Worm (Caenorhabditis elegans) whole organism, young adult: ENCODE data around the gene dph-2.

Experiments
- B0336.3 ChIP-seq: fragments of 200-800 bp; sonication (Bioruptor generic); IDR thresholded peaks from 2 replicates; pipeline ENCODE4 v1.3.6; 2022; ENCODE audit warnings: missing genetic modification characterization, missing compliant biosample characterization
- D2030.7 ChIP-seq: fragments of 200-800 bp; sonication (Bioruptor generic); IDR thresholded peaks from 2 replicates; pipeline ENCODE4 v1.3.6; 2022; ENCODE audit warnings: missing genetic modification reagents, missing genetic modification characterization, missing compliant biosample characterization
- F33H1.4 ChIP-seq: fragments of 200-800 bp; sonication (Bioruptor generic); IDR thresholded peaks from 2 replicates; pipeline ENCODE4 v1.3.6; 2022; ENCODE audit warnings: missing genetic modification reagents, missing genetic modification characterization, missing compliant biosample characterization
- K11D2.4 ChIP-seq: fragments of 200-800 bp; sonication (Bioruptor generic); IDR thresholded peaks from 2 replicates; pipeline ENCODE4 v1.3.6; 2022; ENCODE audit warnings: missing genetic modification reagents, missing genetic modification characterization, missing compliant biosample characterization
- K12H6.12 ChIP-seq: fragments of 200-800 bp; sonication (Bioruptor generic); optimal IDR thresholded peaks from 2 replicates; lab custom pipeline; 2018; ENCODE audit warnings: mild to moderate bottlenecking, missing genetic modification characterization, missing compliant biosample characterization
- T07F8.4 ChIP-seq: sonication (generic microtip); optimal IDR thresholded peaks from 2 replicates; lab custom pipeline; 2016; ENCODE audit warnings: mild to moderate bottlenecking, missing genetic modification characterization, moderate library complexity, missing compliant biosample characterization
- T26A5.8 ChIP-seq: sonication (generic microtip); optimal IDR thresholded peaks from 2 replicates; lab custom pipeline; 2016; ENCODE audit warnings: missing genetic modification characterization, missing compliant biosample characterization
- Y53G8AR.9 ChIP-seq: fragments of 200-800 bp; sonication (Bioruptor generic); conservative IDR thresholded peaks from 2 replicates; pipeline ENCODE4 v1.3.6; 2022; ENCODE audit warnings: missing genetic modification reagents, missing genetic modification characterization, missing compliant biosample characterization
- ama-1 ChIP-seq, 3 experiments: fragments of 150-350 bp in 1 of 3; sonication (generic microtip) in 2 of 3; optimal IDR thresholded peaks; 2 replicates each; lab custom pipeline; 2014 to 2018; ENCODE audit warnings: missing biosample characterization in 2 of 3, missing genetic modification characterization in 2 of 3, missing genetic modification reagents in 2 of 3
- atf-7 ChIP-seq: sonication (generic microtip); optimal IDR thresholded peaks from 2 replicates; lab custom pipeline; 2017; ENCODE audit warnings: mild to moderate bottlenecking, missing genetic modification characterization, missing compliant biosample characterization
- cebp-1 ChIP-seq, 2 experiments: fragments of 200-800 bp in 1 of 2; sonication (Bioruptor generic) in 1 of 2; sonication (generic microtip) in 1 of 2; IDR thresholded peaks in 1 of 2; optimal IDR thresholded peaks in 1 of 2; 2 replicates each; pipeline versions ENCODE4 v1.3.6 to Lab custom; 2017 to 2022; ENCODE audit warnings: missing compliant biosample characterization in 2 of 2, missing genetic modification characterization in 2 of 2, mild to moderate bottlenecking in 1 of 2, missing genetic modification reagents in 1 of 2, moderate library complexity in 1 of 2
- ceh-100 ChIP-seq: fragments of 200-800 bp; sonication (Bioruptor generic); IDR thresholded peaks from 2 replicates; pipeline ENCODE4 v1.3.6; 2022; ENCODE audit warnings: missing genetic modification reagents, missing genetic modification characterization, missing compliant biosample characterization
- ceh-27 ChIP-seq: fragments of 200-800 bp; sonication (Bioruptor generic); optimal IDR thresholded peaks from 2 replicates; lab custom pipeline; 2018; ENCODE audit warnings: mild to moderate bottlenecking, missing genetic modification characterization, moderate library complexity, missing compliant biosample characterization
- chd-7 ChIP-seq: sonication (generic microtip); optimal IDR thresholded peaks from 2 replicates; lab custom pipeline; 2016; ENCODE audit warnings: mild to moderate bottlenecking, missing genetic modification characterization, moderate library complexity, missing compliant biosample characterization
- dpl-1 ChIP-seq: fragments of 150-350 bp; optimal IDR thresholded peaks from 2 replicates; lab custom pipeline; 2014; ENCODE audit warnings: missing biosample characterization, missing genetic modification reagents, missing genetic modification characterization
- egl-18 ChIP-seq: fragments of 200-800 bp; sonication (Bioruptor generic); IDR thresholded peaks from 2 replicates; pipeline ENCODE4 v1.3.6; 2022; ENCODE audit warnings: missing genetic modification reagents, missing genetic modification characterization, missing compliant biosample characterization
- egrh-3 ChIP-seq: fragments of 200-800 bp; sonication (Bioruptor generic); IDR thresholded peaks from 2 replicates; pipeline ENCODE4 v1.3.6; 2022; ENCODE audit warnings: missing genetic modification reagents, missing genetic modification characterization, missing compliant biosample characterization
- ets-4 ChIP-seq: fragments of 200-800 bp; sonication (Bioruptor generic); optimal IDR thresholded peaks from 2 replicates; lab custom pipeline; 2018; ENCODE audit warnings: mild to moderate bottlenecking, missing genetic modification characterization, missing compliant biosample characterization
- fkh-3 ChIP-seq: sonication (generic microtip); optimal IDR thresholded peaks from 2 replicates; lab custom pipeline; 2016; ENCODE audit warnings: mild to moderate bottlenecking, missing genetic modification characterization, missing compliant biosample characterization
- gei-17 ChIP-seq: fragments of 200-800 bp; sonication (Bioruptor generic); optimal IDR thresholded peaks from 2 replicates; lab custom pipeline; 2018; ENCODE audit warnings: mild to moderate bottlenecking, missing genetic modification characterization, missing compliant biosample characterization
- him-1 ChIP-seq: sonication (generic microtip); optimal IDR thresholded peaks from 2 replicates; lab custom pipeline; 2016; ENCODE audit warnings: missing genotype, missing genetic modification reagents, missing genetic modification characterization, missing compliant biosample characterization
- hlh-26 ChIP-seq: fragments of 200-800 bp; sonication (Bioruptor generic); conservative IDR thresholded peaks from 2 replicates; pipeline ENCODE4 v1.3.6; 2022; ENCODE audit warnings: missing genetic modification reagents, missing genetic modification characterization, missing compliant biosample characterization
- hmg-1.2 ChIP-seq: fragments of 200-800 bp; sonication (Bioruptor generic); IDR thresholded peaks from 2 replicates; pipeline ENCODE4 v1.3.6; 2022; ENCODE audit warnings: missing genetic modification reagents, missing genetic modification characterization, missing compliant biosample characterization
- hmg-20 ChIP-seq: fragments of 200-800 bp; sonication (Bioruptor generic); IDR thresholded peaks from 2 replicates; pipeline ENCODE4 v1.3.6; 2022; ENCODE audit warnings: missing genetic modification reagents, missing genetic modification characterization, missing compliant biosample characterization
- lag-1 ChIP-seq: fragments of 200-800 bp; sonication (Bioruptor generic); IDR thresholded peaks from 2 replicates; pipeline ENCODE4 v1.3.6; 2022; ENCODE audit warnings: missing genetic modification reagents, missing genetic modification characterization, missing compliant biosample characterization
- let-607 ChIP-seq, 2 experiments: fragments of 200-800 bp in 1 of 2; sonication (Bioruptor generic) in 1 of 2; sonication (generic microtip) in 1 of 2; optimal IDR thresholded peaks; 2 replicates each; lab custom pipeline; 2016 to 2018; ENCODE audit warnings: mild to moderate bottlenecking in 2 of 2, missing compliant biosample characterization in 2 of 2, missing genetic modification characterization in 2 of 2, moderate library complexity in 2 of 2, missing genotype in 1 of 2
- lsy-27 ChIP-seq: sonication (generic microtip); optimal IDR thresholded peaks from 2 replicates; lab custom pipeline; 2017; ENCODE audit warnings: missing genetic modification characterization, mild to moderate bottlenecking, missing compliant biosample characterization, antibody characterized with exemption, missing genotype, borderline replicate concordance; ENCODE audit not compliant: insufficient read depth
- mes-4 ChIP-seq: sonication (generic microtip); optimal IDR thresholded peaks from 2 replicates; lab custom pipeline; 2016; ENCODE audit warnings: missing genotype, missing genetic modification characterization, missing compliant biosample characterization
- mxl-1 ChIP-seq: sonication (generic microtip); optimal IDR thresholded peaks from 2 replicates; lab custom pipeline; 2016; ENCODE audit warnings: missing genetic modification characterization, missing compliant biosample characterization
- nhr-90 ChIP-seq: sonication (generic microtip); optimal IDR thresholded peaks from 2 replicates; lab custom pipeline; 2016; ENCODE audit warnings: missing genotype, mild to moderate bottlenecking, missing genetic modification characterization, missing compliant biosample characterization
- pbrm-1 ChIP-seq: fragments of 200-800 bp; sonication (Bioruptor generic); IDR thresholded peaks from 2 replicates; pipeline ENCODE4 v1.3.6; 2022; ENCODE audit warnings: missing genetic modification reagents, missing genetic modification characterization, missing compliant biosample characterization
- pha-4 ChIP-seq: fragments of 150-350 bp; sonication (generic microtip); optimal IDR thresholded peaks from 2 replicates; lab custom pipeline; 2014; ENCODE audit warnings: missing biosample characterization, missing genetic modification reagents, missing genetic modification characterization
- repo-1 ChIP-seq: sonication (generic microtip); optimal IDR thresholded peaks from 2 replicates; lab custom pipeline; 2017; ENCODE audit warnings: mild to moderate bottlenecking, missing genetic modification characterization, missing compliant biosample characterization
- rpc-1 ChIP-seq, 2 experiments: fragments of 150-350 bp in 1 of 2; sonication (generic microtip) in 1 of 2; optimal IDR thresholded peaks; 2 replicates each; lab custom pipeline; 2014 to 2018; ENCODE audit warnings: missing biosample characterization in 1 of 2, missing genetic modification characterization in 1 of 2, missing genetic modification reagents in 1 of 2, missing genotype in 1 of 2
- sdz-38 ChIP-seq: sonication (generic microtip); optimal IDR thresholded peaks from 2 replicates; lab custom pipeline; 2016; ENCODE audit warnings: missing genotype, missing genetic modification characterization, missing compliant biosample characterization
- sea-2 ChIP-seq: fragments of 200-800 bp; sonication (Bioruptor generic); IDR thresholded peaks from 2 replicates; pipeline ENCODE4 v1.3.6; 2022; ENCODE audit warnings: missing genetic modification characterization, missing compliant biosample characterization
- somi-1 ChIP-seq: fragments of 200-800 bp; sonication (Bioruptor generic); optimal IDR thresholded peaks from 2 replicates; lab custom pipeline; 2018; ENCODE audit warnings: mild to moderate bottlenecking, missing genetic modification characterization, missing compliant biosample characterization
- unc-62 ChIP-seq: fragments of 150-350 bp; optimal IDR thresholded peaks from 2 replicates; lab custom pipeline; 2014; ENCODE audit warnings: missing biosample characterization, missing genetic modification reagents, missing genetic modification characterization
- ztf-22 ChIP-seq: fragments of 200-800 bp; sonication (Bioruptor generic); optimal IDR thresholded peaks from 2 replicates; lab custom pipeline; 2018; ENCODE audit warnings: mild to moderate bottlenecking, missing genetic modification characterization, moderate library complexity, missing compliant biosample characterization
- ztf-28 ChIP-seq: fragments of 200-800 bp; sonication (Bioruptor generic); IDR thresholded peaks from 2 replicates; pipeline ENCODE4 v1.3.6; 2022; ENCODE audit warnings: missing genetic modification reagents, missing genetic modification characterization, missing compliant biosample characterization
- ztf-3 ChIP-seq: fragments of 200-800 bp; sonication (Bioruptor generic); optimal IDR thresholded peaks from 2 replicates; lab custom pipeline; 2018; ENCODE audit warnings: mild to moderate bottlenecking, missing genetic modification characterization, missing compliant biosample characterization

Gene dph-2

ce11 chrII:10684954-10685353 lies 29.1 kb downstream of the dph-2 start (continued):
- TF ChIP-seq K11D2.4, result no peak
- no peak for TF ChIP-seq gei-17
- no peak for TF ChIP-seq ztf-3 (GFP tag; lab: Kevin White, UChicago)
- no peak for TF ChIP-seq ceh-100 (GFP tag; lab: Robert Waterston, UW)

ce11 chrII:10680614-10681013 lies 33.5 kb downstream of the dph-2 start:
- TF ChIP-seq dpl-1 (GFP tag; lab: Kevin White, UChicago), result no peak
- no peak for TF ChIP-seq nhr-90 (tag; lab: Kevin White, UChicago)
- no peak for TF ChIP-seq K12H6.12 (tag; lab: Kevin White, UChicago)
- TF ChIP-seq lsy-27 (tag; lab: Kevin White, UChicago), result no peak
- TF ChIP-seq ama-1 (optimal IDR thresholded peaks at IDR 0.05; lab: Kevin White, UChicago), result no peak
- no peak for TF ChIP-seq ama-1 (GFP tag; optimal IDR thresholded peaks at IDR 0.05; lab: Kevin White, UChicago)
- TF ChIP-seq B0336.3 (GFP tag; lab: Robert Waterston, UW), result no peak
- TF ChIP-seq K11D2.4, result no peak
- TF ChIP-seq egrh-3 (GFP tag; lab: Robert Waterston, UW), result no peak
- TF ChIP-seq D2030.7 (GFP tag; lab: Robert Waterston, UW), result no peak
- TF ChIP-seq hmg-1.2 (GFP tag; lab: Robert Waterston, UW), result no peak
- TF ChIP-seq pha-4 (tag; lab: Kevin White, UChicago), result no peak
- TF ChIP-seq fkh-3 (tag; lab: Kevin White, UChicago), result no peak

- TF ChIP-seq T26A5.8, result no peak
- TF ChIP-seq him-1 (tag; lab: Kevin White, UChicago), result no peak
- TF ChIP-seq let-607 (tag; optimal IDR thresholded peaks at IDR 0.05; lab: Kevin White, UChicago), result no peak
- no peak for TF ChIP-seq atf-7 (tag; lab: Kevin White, UChicago)
- no peak for TF ChIP-seq cebp-1 (GFP tag; IDR thresholded peaks at IDR 0.05; lab: Robert Waterston, UW)
- TF ChIP-seq cebp-1 (tag; optimal IDR thresholded peaks at IDR 0.05; lab: Kevin White, UChicago), result no peak
- TF ChIP-seq egrh-3 (GFP tag; lab: Robert Waterston, UW), result no peak
- no peak for TF ChIP-seq Y53G8AR.9 (GFP tag; lab: Robert Waterston, UW)
Measured at ce11 chrII:10680130-10680529, 34.0 kb downstream of the dph-2 start.

ce11 chrII:10675302-10675701 lies 38.8 kb downstream of the dph-2 start, which contains the start of gene ptb-1:
Gene ptb-1, plus strand, starts transcription at chrII:10675602.
- no peak for TF ChIP-seq hmg-20 (GFP tag; lab: Robert Waterston, UW)
- TF ChIP-seq chd-7 (tag; lab: Kevin White, UChicago), result no peak
- TF ChIP-seq lag-1 (GFP tag; lab: Robert Waterston, UW), result no peak
- no peak for TF ChIP-seq pbrm-1 (GFP tag; lab: Robert Waterston, UW)
- TF ChIP-seq mxl-1 (tag; lab: Kevin White, UChicago), result no peak

- TF ChIP-seq repo-1 (tag; lab: Kevin White, UChicago), result no peak
- no peak for TF ChIP-seq T07F8.4 (tag; lab: Kevin White, UChicago)
- TF ChIP-seq sea-2 (GFP tag; lab: Robert Waterston, UW), result no peak
- TF ChIP-seq ztf-22 (GFP tag; lab: Kevin White, UChicago), result no peak
- no peak for TF ChIP-seq somi-1
- TF ChIP-seq mes-4 (tag; lab: Kevin White, UChicago), result no peak
- no peak for TF ChIP-seq hlh-26 (GFP tag; lab: Robert Waterston, UW)
- no peak for TF ChIP-seq F33H1.4 (GFP tag; lab: Robert Waterston, UW)
- TF ChIP-seq sdz-38 (tag; lab: Kevin White, UChicago), result no peak
- TF ChIP-seq ztf-28 (GFP tag; lab: Robert Waterston, UW), result no peak
- no peak for TF ChIP-seq cebp-1 (GFP tag; IDR thresholded peaks at IDR 0.05; lab: Robert Waterston, UW)
- no peak for TF ChIP-seq cebp-1 (tag; optimal IDR thresholded peaks at IDR 0.05; lab: Kevin White, UChicago)
- no peak for TF ChIP-seq ceh-27 (GFP tag; lab: Kevin White, UChicago)
- no peak for TF ChIP-seq rpc-1 (optimal IDR thresholded peaks at IDR 0.05; lab: Kevin White, UChicago)
- no peak for TF ChIP-seq rpc-1 (tag; optimal IDR thresholded peaks at IDR 0.05; lab: Kevin White, UChicago)
- TF ChIP-seq egl-18 (GFP tag; lab: Robert Waterston, UW), result no peak
- TF ChIP-seq unc-62 (GFP tag; lab: Kevin White, UChicago), result no peak
- no peak for TF ChIP-seq let-607 (tag; optimal IDR thresholded peaks at IDR 0.05; lab: Kevin White, UChicago)
- no peak for TF ChIP-seq ets-4 (GFP tag; lab: Kevin White, UChicago)
Measured at ce11 chrII:10665031-10665430, 49.1 kb downstream of the dph-2 start, which contains the start of gene D2089.3. Gene D2089.3, minus strand, starts transcription at chrII:10665131.
